Worm (Caenorhabditis elegans): ENCODE results near the gene C28H8.2.

C28H8.2 gene

DNA sequence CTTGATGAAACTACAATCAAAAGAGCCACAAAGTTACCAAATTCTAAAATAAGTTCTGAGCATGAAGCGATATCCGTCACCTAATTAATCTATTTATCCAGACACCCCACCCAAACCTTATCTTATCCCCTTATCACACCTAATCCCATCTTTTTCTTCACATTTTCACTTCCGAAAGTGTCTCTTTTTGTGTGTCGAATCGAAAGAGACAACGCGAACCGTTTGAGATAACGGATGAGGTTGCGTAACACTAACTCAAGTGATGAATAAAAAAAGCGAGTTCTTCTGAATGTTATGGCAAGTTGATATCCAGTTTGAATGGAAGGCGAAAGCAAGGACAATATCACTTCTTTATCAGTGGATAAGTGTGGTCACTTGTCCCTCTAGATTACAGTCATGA lies 36.6 kb upstream of the C28H8.2 start:
- no peak for TF ChIP-seq dao-5 (tag; optimal IDR thresholded peaks at IDR 0.05)

DNA sequence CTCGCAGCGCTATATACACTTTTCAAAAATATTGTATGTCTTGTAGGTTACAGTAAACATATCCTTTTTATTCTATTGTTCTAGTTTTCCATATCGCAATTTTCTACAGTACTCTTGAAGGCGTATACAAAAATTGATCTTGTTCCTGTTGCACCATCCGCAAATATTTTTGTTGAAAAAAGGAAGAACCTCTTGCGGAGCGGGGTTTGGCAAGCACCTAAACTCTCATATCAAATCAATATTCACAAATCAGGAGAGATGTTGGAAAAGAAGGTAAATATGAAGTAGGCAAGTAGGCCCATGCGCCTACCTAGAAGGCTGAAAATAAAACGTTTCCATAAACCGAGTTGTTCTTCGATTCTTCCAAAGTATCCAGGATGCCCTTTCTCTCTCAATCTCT lies 36.1 kb upstream of the C28H8.2 start, which contains the start of gene C28H8.5:
Gene C28H8.5, plus strand, starts transcription at position 301 of the 400 bp plus-strand sequence.
- TF ChIP-seq W03F9.2 (tag; optimal IDR thresholded peaks at IDR 0.05) = no peak
- no peak for TF ChIP-seq him-1 (tag; optimal IDR thresholded peaks at IDR 0.05)
- TF ChIP-seq dao-5 (tag; optimal IDR thresholded peaks at IDR 0.05) = no peak

DNA sequence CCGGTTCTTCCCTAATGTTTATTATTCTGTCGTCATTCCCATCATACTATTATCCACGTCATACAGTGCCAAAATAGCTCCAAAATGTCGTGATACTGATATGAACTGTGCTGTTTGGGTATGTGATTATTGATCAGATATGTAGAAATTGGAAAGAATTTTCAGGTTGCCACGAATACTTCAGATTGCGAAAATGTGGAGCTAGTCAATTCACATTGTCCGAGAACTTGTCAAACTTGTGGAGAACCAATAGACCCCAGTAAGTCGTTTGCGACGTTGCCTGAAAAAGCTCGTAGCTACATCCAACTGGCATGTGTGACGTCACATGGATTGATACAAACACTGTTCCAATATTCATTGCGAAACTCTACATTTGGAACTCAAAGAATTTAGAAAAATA lies 35.7 kb upstream of the C28H8.2 start:
- TF ChIP-seq W03F9.2 (tag; optimal IDR thresholded peaks at IDR 0.05) = no peak
- no peak for TF ChIP-seq him-1 (tag; optimal IDR thresholded peaks at IDR 0.05)
- no peak for TF ChIP-seq dao-5 (tag; optimal IDR thresholded peaks at IDR 0.05)

DNA sequence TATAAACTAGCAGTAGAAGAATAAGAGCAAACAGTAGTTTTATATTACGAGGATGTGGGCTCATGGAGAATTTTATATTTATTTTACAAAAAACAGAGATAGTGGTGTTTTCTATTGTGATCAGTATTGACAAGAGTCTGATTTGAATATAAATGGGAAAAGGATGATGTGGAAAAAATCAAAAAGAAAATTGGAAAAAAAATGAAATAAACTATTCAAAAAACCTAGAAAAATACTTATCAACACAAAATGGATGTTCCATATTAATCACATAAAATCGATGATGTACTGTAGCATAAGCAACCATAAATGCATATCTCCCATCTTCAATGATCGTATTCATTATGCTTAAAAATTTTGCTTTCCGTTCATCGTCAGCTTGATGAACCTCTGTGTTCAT lies 33.2 kb upstream of the C28H8.2 start, which contains the start of gene C28H8.7:
Gene C28H8.7, minus strand, starts transcription at position 101 of the 400 bp plus-strand sequence.
- TF ChIP-seq dao-5 (tag; optimal IDR thresholded peaks at IDR 0.05) (no peak), W03F9.2 (tag; optimal IDR thresholded peaks at IDR 0.05) (no peak)

DNA sequence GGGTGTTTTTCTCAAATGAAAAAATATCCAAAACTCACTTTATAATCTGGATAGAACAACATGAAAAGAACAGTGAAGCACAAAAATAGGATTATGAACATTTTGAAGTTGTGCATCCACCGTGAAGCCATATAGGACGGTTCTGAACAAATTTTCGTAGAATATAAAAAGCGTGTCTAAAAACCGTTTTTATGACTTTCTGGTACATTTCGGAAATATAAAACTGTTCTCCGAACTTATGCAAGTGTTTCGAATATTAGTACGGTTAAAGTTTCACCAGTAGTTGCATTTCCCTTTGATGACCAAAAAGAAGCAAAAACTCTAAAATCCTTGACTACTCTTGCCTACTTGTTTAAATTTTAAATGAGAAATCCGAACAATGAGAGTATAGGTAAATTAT lies 31.4 kb upstream of the C28H8.2 start, which contains the start of gene C28H8.8:
Gene C28H8.8, minus strand, starts transcription at position 101 of the 400 bp plus-strand sequence.
- TF ChIP-seq dao-5 (tag; optimal IDR thresholded peaks at IDR 0.05) (no peak), W03F9.2 (tag; optimal IDR thresholded peaks at IDR 0.05) (no peak), him-1 (tag; optimal IDR thresholded peaks at IDR 0.05) (no peak)

DNA sequence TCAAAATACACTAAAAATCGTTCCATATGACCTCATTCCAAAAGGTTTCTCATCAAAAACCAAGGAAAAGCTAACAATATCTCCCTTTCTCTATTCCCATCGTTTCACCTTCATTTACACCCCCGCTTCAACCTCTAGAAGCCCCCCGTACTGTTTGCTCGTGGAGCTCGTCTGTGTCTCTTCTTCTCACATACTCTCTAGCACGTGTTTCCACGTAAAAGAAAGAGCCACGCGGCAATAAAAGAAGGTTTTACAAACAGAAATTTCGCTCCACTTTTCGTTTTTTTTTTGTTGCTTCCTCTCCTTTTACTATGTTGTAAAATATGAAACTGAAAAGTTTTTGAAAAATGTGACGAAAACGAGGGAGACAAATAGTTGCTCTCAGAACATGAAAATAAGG lies 27.2 kb upstream of the C28H8.2 start:
- TF ChIP-seq W03F9.2 (tag; optimal IDR thresholded peaks at IDR 0.05) (no peak), him-1 (tag; optimal IDR thresholded peaks at IDR 0.05) (no peak), dao-5 (tag; optimal IDR thresholded peaks at IDR 0.05) (no peak)

DNA sequence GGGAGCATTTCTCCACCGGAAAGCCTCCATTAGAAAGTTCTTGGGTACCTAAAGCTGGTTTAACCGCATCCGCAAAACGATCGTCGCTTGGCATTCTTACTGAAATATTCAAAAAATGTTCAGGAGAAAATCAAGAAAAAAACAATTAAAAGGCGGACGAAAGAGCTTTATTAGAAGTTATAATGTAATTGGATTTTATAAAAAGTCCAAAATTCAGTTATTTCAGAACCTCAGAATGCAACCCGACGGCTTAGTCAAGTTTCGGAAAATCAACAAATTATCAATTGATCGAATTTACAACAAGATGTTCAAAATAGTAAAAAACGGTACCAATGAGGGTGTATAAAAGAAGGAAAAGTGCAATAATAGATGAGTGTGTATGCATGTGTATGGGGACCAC lies 24.2 kb upstream of the C28H8.2 start, which contains the start of gene pxl-1:
Gene pxl-1, minus strand, starts transcription at position 101 of the 400 bp plus-strand sequence.
- TF ChIP-seq him-1 (tag; optimal IDR thresholded peaks at IDR 0.05) = no peak
- no peak for TF ChIP-seq W03F9.2 (tag; optimal IDR thresholded peaks at IDR 0.05)
- no peak for TF ChIP-seq dao-5 (tag; optimal IDR thresholded peaks at IDR 0.05)

DNA sequence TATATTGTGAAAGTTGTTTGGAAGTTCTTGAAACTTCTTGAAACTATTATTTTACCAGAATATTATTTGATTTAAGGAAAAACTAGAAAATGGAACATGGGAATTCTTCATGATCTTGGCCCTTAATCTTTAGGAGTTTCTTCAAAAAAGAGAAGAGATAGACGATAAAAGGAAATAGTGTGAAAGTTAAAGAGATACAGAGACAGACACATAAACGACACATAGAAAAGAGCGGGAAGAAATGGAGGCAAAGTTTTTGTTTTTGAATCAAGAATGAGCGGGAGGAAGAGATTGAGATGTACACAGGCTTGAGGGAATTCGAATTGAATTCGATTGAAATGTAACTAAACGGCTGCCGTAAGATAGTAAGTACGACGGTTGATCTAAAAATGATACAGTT lies 22.7 kb upstream of the C28H8.2 start:
- TF ChIP-seq dao-5 (tag; optimal IDR thresholded peaks at IDR 0.05) = no peak
- TF ChIP-seq him-1 (tag; optimal IDR thresholded peaks at IDR 0.05) = no peak
- no peak for TF ChIP-seq W03F9.2 (tag; optimal IDR thresholded peaks at IDR 0.05)

DNA sequence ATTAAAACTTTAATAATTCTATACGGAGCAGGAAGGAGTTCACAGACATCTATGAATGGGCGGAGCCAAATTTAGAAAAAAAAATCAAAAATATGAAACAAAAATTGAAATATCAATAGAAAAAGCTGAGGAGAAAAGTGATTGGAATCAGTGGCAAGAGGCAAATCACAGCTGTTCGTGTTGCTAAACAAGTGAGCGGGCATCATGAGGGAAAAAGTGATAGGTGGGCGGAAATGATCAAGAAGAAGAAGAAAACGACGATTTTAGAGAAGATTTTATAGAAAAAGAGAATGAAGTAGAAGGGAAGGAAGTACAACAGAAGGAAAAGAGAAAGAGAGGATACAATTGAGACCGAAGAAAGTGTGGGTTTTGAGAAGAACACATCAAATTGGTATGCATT lies 21.5 kb upstream of the C28H8.2 start:
- TF ChIP-seq dao-5 (tag; optimal IDR thresholded peaks at IDR 0.05) = no peak
- no peak for TF ChIP-seq W03F9.2 (tag; optimal IDR thresholded peaks at IDR 0.05)
- TF ChIP-seq him-1 (tag; optimal IDR thresholded peaks at IDR 0.05) = no peak

DNA sequence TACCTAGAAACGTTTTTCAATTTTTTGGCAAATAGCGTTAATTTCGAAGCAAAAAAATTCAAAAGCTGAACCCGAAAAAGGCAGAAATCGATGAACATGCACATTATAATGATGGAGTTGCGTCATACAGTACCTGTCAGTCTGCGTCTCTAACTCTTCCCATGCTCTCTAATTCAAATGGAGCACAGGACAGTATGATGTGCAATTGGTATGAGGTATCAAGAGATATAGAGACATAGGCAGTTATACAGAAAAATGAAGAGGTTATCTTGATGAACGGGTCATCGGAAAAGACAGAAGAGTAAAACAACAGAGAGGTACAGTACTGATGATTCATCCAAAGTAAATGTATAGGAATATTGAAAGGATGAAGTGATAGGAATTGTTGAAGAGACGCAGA lies 19.4 kb upstream of the C28H8.2 start:
- TF ChIP-seq him-1 (tag; optimal IDR thresholded peaks at IDR 0.05) (no peak), dao-5 (tag; optimal IDR thresholded peaks at IDR 0.05) (no peak), W03F9.2 (tag; optimal IDR thresholded peaks at IDR 0.05) (no peak)

DNA sequence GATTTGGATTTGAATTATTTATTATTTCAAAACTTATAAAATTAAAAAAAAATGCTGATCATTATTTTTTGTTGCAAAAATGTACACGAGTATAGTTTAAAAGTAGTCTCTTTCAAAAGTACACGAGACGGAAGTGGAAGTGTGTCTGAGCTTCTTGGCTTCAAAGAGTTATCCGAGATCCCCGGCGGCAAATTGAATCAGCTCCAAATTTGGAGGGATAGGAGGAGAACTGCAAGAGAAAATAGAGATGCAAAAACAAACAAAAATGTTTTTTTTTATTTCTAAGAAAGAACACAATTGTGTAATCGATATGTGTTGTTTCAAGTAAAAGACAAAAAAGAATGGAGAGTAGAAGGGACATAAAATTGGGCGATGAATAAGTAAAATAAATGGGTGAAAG lies 17.6 kb upstream of the C28H8.2 start:
- TF ChIP-seq him-1 (tag; optimal IDR thresholded peaks at IDR 0.05) (no peak), W03F9.2 (tag; optimal IDR thresholded peaks at IDR 0.05) (no peak), dao-5 (tag; optimal IDR thresholded peaks at IDR 0.05) (no peak)

DNA sequence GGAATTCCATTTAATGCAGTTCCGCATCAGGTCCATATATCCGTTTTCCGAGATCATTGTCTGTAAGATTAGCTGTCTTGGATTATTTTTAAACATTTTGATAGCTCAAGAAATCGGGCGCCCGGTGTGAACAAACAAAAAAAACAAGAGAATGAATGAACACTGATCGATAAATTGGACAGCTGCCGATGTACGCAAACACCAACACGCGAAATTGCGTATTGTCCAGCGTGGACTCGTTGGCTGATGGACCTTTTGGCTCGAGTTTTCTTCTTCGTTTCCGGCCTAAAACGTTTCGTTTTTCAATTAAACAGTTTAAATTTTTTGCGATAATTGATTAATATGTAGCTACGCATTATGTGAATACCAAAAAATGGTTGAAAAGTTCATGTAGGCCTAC lies 14.1 kb upstream of the C28H8.2 start, which contains the start of gene dpff-1:
Gene dpff-1, minus strand, starts transcription at position 288 of the 400 bp plus-strand sequence.
- TF ChIP-seq W03F9.2 (tag; optimal IDR thresholded peaks at IDR 0.05) = no peak
- TF ChIP-seq him-1 (tag; optimal IDR thresholded peaks at IDR 0.05) = no peak

DNA sequence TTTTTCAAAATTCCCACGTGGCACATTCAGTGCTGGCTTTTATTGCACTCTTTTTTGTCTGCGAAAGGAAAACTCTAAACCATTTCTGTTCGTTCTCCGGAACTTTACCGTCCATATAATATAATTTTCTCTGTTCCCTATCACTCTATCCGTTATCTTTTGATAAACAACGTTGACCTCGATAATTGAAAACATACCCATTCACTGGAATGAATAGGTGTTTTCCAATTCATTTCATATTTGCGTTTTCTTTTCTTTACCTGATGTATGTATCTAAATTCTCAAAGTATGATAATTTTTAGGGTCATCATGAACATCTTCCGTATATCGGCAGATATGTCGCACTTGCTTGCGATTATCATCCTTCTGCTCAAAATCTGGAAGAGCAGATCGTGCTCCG lies 13.4 kb upstream of the C28H8.2 start, which contains the start of gene erd-2.2:
Gene erd-2.2, plus strand, starts transcription at position 301 of the 400 bp plus-strand sequence.
- TF ChIP-seq W03F9.2 (tag; optimal IDR thresholded peaks at IDR 0.05) (no peak), him-1 (tag; optimal IDR thresholded peaks at IDR 0.05) (no peak), dao-5 (tag; optimal IDR thresholded peaks at IDR 0.05) (no peak)

DNA sequence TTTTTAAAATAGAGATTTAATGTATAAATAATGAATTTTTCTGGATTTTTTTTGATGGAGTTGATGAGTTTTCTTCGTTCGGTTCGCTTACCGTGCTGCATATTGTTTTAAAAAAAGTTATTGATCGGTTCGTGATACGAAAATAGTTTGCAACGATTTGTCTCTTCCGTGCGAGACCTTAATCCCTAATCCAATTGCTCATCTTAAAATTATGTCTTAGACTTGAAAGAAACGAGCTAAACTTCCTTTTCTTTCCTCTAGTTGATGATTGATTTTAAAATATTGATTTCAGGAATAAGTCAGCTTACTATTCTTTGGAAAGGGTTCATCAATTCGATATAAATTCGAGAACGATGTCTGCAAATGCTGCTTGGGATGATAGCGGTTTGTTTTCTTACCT lies 11.7 kb upstream of the C28H8.2 start, which contains the start of gene C28H8.3:
Gene C28H8.3, plus strand, starts transcription at position 293 of the 400 bp plus-strand sequence.
- TF ChIP-seq him-1 (tag; optimal IDR thresholded peaks at IDR 0.05) (no peak), dao-5 (tag; optimal IDR thresholded peaks at IDR 0.05) (no peak), W03F9.2 (tag; optimal IDR thresholded peaks at IDR 0.05) (no peak)

DNA sequence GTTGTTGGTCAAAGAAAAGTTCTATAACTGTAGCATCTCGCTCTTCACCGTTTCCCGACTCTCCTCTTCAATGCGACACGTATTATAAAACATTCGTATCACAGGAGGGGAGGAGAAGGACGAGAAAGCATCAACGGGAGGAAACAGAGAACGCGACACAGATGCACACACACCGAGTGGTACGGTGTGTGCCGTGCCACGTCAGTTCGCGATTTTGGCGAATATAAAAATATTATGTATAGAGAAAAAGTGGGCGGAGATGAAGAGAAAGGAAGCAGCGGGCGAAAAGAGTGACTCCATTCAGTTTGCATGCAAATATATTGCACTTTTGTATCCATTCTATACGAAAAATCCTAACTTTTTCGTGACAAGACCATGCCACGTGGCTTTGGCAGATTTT lies 5.4 kb upstream of the C28H8.2 start:
- TF ChIP-seq W03F9.2 (tag; optimal IDR thresholded peaks at IDR 0.05) (no peak), dao-5 (tag; optimal IDR thresholded peaks at IDR 0.05) (no peak), him-1 (tag; optimal IDR thresholded peaks at IDR 0.05) (no peak)

Data from whole organism, L4/young adult.